Fruit fly (Drosophila melanogaster): ENCODE data around the gene Cyp4e3.

DNA sequence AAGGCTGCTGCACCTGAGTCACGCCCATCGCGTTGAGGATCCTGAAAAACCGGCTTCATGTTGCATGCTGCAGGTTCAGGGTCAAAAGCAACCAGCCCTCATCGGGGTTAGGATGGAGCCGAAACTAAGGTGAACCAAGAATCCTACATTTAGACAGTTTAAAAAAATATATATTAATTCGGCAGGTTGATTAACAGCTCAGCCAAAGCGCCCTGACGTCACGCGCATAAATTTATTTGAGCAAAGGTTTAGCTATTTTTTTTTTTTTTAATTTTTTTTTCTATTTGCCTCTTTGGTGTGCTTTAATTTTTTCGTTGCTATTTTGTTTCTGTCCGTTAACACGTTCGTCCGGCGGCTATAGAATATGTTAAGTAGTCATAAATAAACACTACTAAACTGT is 34.6 kb upstream of the Cyp4e3 start:
- no peak for TF ChIP-seq CG34367 (tag; optimal IDR thresholded peaks at IDR 0.05)
- TF ChIP-seq D1 (tag; optimal IDR thresholded peaks at IDR 0.05): peak; percentile 5
- TF ChIP-seq CG13204 (GFP tag; optimal IDR thresholded peaks at IDR 0.05): no peak
- no peak for TF ChIP-seq gl (tag; optimal IDR thresholded peaks at IDR 0.05)
- TF ChIP-seq CG14655 (GFP tag; optimal IDR thresholded peaks at IDR 0.05): no peak
- TF ChIP-seq CG12605 (GFP tag; IDR thresholded peaks at IDR 0.05): no peak
- TF ChIP-seq Pif1A (GFP tag; optimal IDR thresholded peaks at IDR 0.05): no peak
- TF ChIP-seq Pif1B (GFP tag; optimal IDR thresholded peaks at IDR 0.05): no peak

All from whole organism, pupa.